Fruit fly (Drosophila melanogaster): ENCODE measurements around the gene CG15478.

CG15478 gene

dm6 chrX:7702160-7702907, 15.4 kb downstream of the CG15478 start (continued):
- TF ChIP-seq CG6272 (GFP tag; IDR thresholded peaks at IDR 0.05): no peak
- TF ChIP-seq dpn (GFP tag; optimal IDR thresholded peaks at IDR 0.05): no peak
- TF ChIP-seq CG7556 (GFP tag; optimal IDR thresholded peaks at IDR 0.05): no peak
- TF ChIP-seq B-H2 (GFP tag; optimal IDR thresholded peaks at IDR 0.05): no peak
- TF ChIP-seq Nf-YB (GFP tag; optimal IDR thresholded peaks at IDR 0.05): peak; percentile 26
- no peak for TF ChIP-seq ap (GFP tag; IDR thresholded peaks at IDR 0.05)
- no peak for TF ChIP-seq gt (GFP tag; IDR thresholded peaks at IDR 0.05)
- no peak for TF ChIP-seq CG7271 (tag; optimal IDR thresholded peaks at IDR 0.05)
- TF ChIP-seq CG2120 (GFP tag; optimal IDR thresholded peaks at IDR 0.05): no peak
- TF ChIP-seq CG33213 (GFP tag; optimal IDR thresholded peaks at IDR 0.05): no peak
- no peak for TF ChIP-seq az2 (GFP tag; optimal IDR thresholded peaks at IDR 0.05)
- peak; percentile 88 for TF ChIP-seq CG1832 (GFP tag; optimal IDR thresholded peaks at IDR 0.05)
- TF ChIP-seq klu (GFP tag; IDR thresholded peaks at IDR 0.05): no peak
- TF ChIP-seq Oaz (GFP tag; IDR thresholded peaks at IDR 0.05): no peak
- no peak for TF ChIP-seq CrebB (tag; optimal IDR thresholded peaks at IDR 0.05)
- no peak for TF ChIP-seq B-H1 (GFP tag; IDR thresholded peaks at IDR 0.05)
- no peak for TF ChIP-seq ewg (GFP tag; optimal IDR thresholded peaks at IDR 0.05)
- TF ChIP-seq Mrtf (GFP tag; IDR thresholded peaks at IDR 0.05): no peak
- no peak for TF ChIP-seq CG12744 (GFP tag; optimal IDR thresholded peaks at IDR 0.05)
- TF ChIP-seq lab (GFP tag; optimal IDR thresholded peaks at IDR 0.05): no peak
- TF ChIP-seq chn (GFP tag; optimal IDR thresholded peaks at IDR 0.05): no peak
- TF ChIP-seq CG6813 (GFP tag; optimal IDR thresholded peaks at IDR 0.05): no peak
- no peak for TF ChIP-seq cad (GFP tag; optimal IDR thresholded peaks at IDR 0.05)
- TF ChIP-seq Blimp-1 (GFP tag; optimal IDR thresholded peaks at IDR 0.05): no peak
- 0 out of 3 replicates have a peak, but pooled peaks have one; percentile 17 for TF ChIP-seq Dbx (GFP tag; IDR thresholded peaks at IDR 0.05)
- TF ChIP-seq CG12155 (GFP tag; optimal IDR thresholded peaks at IDR 0.05): no peak
- no peak for TF ChIP-seq sens (GFP tag)
- TF ChIP-seq CG15073 (GFP tag; optimal IDR thresholded peaks at IDR 0.05): no peak
- TF ChIP-seq CG9797 (GFP tag; optimal IDR thresholded peaks at IDR 0.05): no peak
- TF ChIP-seq CG9437 (GFP tag; optimal IDR thresholded peaks at IDR 0.05): no peak
- no peak for TF ChIP-seq ara (GFP tag; IDR thresholded peaks at IDR 0.05)
- peak; percentile 29 for TF ChIP-seq CG7987 (GFP tag; optimal IDR thresholded peaks at IDR 0.05)
- TF ChIP-seq CG3407 (GFP tag; optimal IDR thresholded peaks at IDR 0.05): no peak
- TF ChIP-seq CG7786 (GFP tag; optimal IDR thresholded peaks at IDR 0.05): no peak
- TF ChIP-seq CG16779 (GFP tag; IDR thresholded peaks at IDR 0.05): no peak
- no peak for TF ChIP-seq cas (GFP tag; IDR thresholded peaks at IDR 0.05)
- no peak for TF ChIP-seq Camta (GFP tag; optimal IDR thresholded peaks at IDR 0.05)
- no peak for TF ChIP-seq CG15601 (tag; optimal IDR thresholded peaks at IDR 0.05)
- no peak for TF ChIP-seq CG14965 (GFP tag; optimal IDR thresholded peaks at IDR 0.05; ENCODE audit: borderline replicate concordance)
- TF ChIP-seq pzg (GFP tag; optimal IDR thresholded peaks at IDR 0.05): no peak
- TF ChIP-seq Hsf (GFP tag; optimal IDR thresholded peaks at IDR 0.05): no peak
- TF ChIP-seq vvl (GFP tag; IDR thresholded peaks at IDR 0.05): peak; percentile 77
- no peak for TF ChIP-seq CG4328 (GFP tag; optimal IDR thresholded peaks at IDR 0.05)
- TF ChIP-seq CG10462 (GFP tag; optimal IDR thresholded peaks at IDR 0.05): no peak
- TF ChIP-seq MTF-1 (GFP tag; optimal IDR thresholded peaks at IDR 0.05; ENCODE audit: borderline replicate concordance): no peak
- no peak for TF ChIP-seq shn (GFP tag; optimal IDR thresholded peaks at IDR 0.05)
- no peak for TF ChIP-seq dysf (GFP tag; IDR thresholded peaks at IDR 0.05)
- TF ChIP-seq exex (tag; optimal IDR thresholded peaks at IDR 0.05): peak; percentile 8
- no peak for TF ChIP-seq Ets65A (GFP tag)
- TF ChIP-seq CG6683 (GFP tag; optimal IDR thresholded peaks at IDR 0.05): no peak
- no peak for TF ChIP-seq CG12299 (tag; optimal IDR thresholded peaks at IDR 0.05)

All from whole organism, embryonic.